Worm (Caenorhabditis elegans): ENCODE measurements around the gene twk-20.

- no peak for TF ChIP-seq nhr-76 (tag; optimal IDR thresholded peaks at IDR 0.05)
- TF ChIP-seq unc-62 (GFP tag; optimal IDR thresholded peaks at IDR 0.05): no peak
- no peak for TF ChIP-seq snpc-4 (tag; optimal IDR thresholded peaks at IDR 0.05)
- no peak for TF ChIP-seq ham-2 (GFP tag; optimal IDR thresholded peaks at IDR 0.05)
- no peak for TF ChIP-seq elt-3 (tag; optimal IDR thresholded peaks at IDR 0.05)
- TF ChIP-seq mep-1 (tag; optimal IDR thresholded peaks at IDR 0.05): no peak
- TF ChIP-seq ztf-11 (tag; optimal IDR thresholded peaks at IDR 0.05): no peak
- no peak for TF ChIP-seq ceh-39 (tag; optimal IDR thresholded peaks at IDR 0.05)
- TF ChIP-seq zip-8 (tag; optimal IDR thresholded peaks at IDR 0.05): no peak
- TF ChIP-seq nhr-12 (tag; optimal IDR thresholded peaks at IDR 0.05): no peak
- TF ChIP-seq blmp-1 (tag; optimal IDR thresholded peaks at IDR 0.05): no peak
- no peak for TF ChIP-seq nhr-2 (tag; optimal IDR thresholded peaks at IDR 0.05)
- no peak for TF ChIP-seq mab-5 (tag; optimal IDR thresholded peaks at IDR 0.05)
These were observed 48.5 kb upstream of the twk-20 start, which contains the start of gene col-44 for ce11 chrX:13591175-13591574.
